Worm (Caenorhabditis elegans) whole organism, mixed stage, embryonic: ENCODE results near the gene H20E11.1.

Experiments used
- M03D4.4 ChIP-seq: sonication (generic microtip); optimal IDR thresholded peaks from 2 replicates; lab custom pipeline; 2017; ENCODE audit warnings: mild to moderate bottlenecking, missing genetic modification characterization, missing compliant biosample characterization
- blmp-1 ChIP-seq: fragments of 150-350 bp; optimal IDR thresholded peaks from 2 replicates; lab custom pipeline; 2014; ENCODE audit warnings: missing biosample characterization, missing genetic modification characterization
- ceh-39 ChIP-seq: fragments of 150-350 bp; optimal IDR thresholded peaks from 2 replicates; lab custom pipeline; 2014; ENCODE audit warnings: missing biosample characterization, missing genetic modification characterization
- ceh-43 ChIP-seq: fragments of 200-800 bp; sonication (Bioruptor generic); optimal IDR thresholded peaks from 2 replicates; lab custom pipeline; 2018; ENCODE audit warnings: mild to moderate bottlenecking, missing genetic modification characterization, moderate library complexity, missing compliant biosample characterization
- ceh-83 ChIP-seq: fragments of 200-800 bp; sonication (Bioruptor generic); optimal IDR thresholded peaks from 2 replicates; lab custom pipeline; 2018; ENCODE audit warnings: mild to moderate bottlenecking, missing genetic modification characterization, missing compliant biosample characterization
- ces-1 ChIP-seq: fragments of 150-350 bp; optimal IDR thresholded peaks from 2 replicates; lab custom pipeline; 2014; ENCODE audit warnings: missing biosample characterization, missing genetic modification reagents, missing genetic modification characterization
- cnd-1 ChIP-seq: fragments of 200-800 bp; sonication (Bioruptor generic); optimal IDR thresholded peaks from 2 replicates; lab custom pipeline; 2018; ENCODE audit warnings: mild to moderate bottlenecking, missing genetic modification characterization, missing compliant biosample characterization
- drap-1 ChIP-seq: fragments of 200-800 bp; sonication (Bioruptor generic); optimal IDR thresholded peaks from 3 replicates; lab custom pipeline; 2018; ENCODE audit warnings: mild to moderate bottlenecking, missing genetic modification characterization, missing compliant biosample characterization
- elt-3 ChIP-seq: fragments of 150-350 bp; optimal IDR thresholded peaks from 2 replicates; lab custom pipeline; 2014; ENCODE audit warnings: missing biosample characterization, missing genetic modification characterization
- hlh-1 ChIP-seq: fragments of 150-350 bp; optimal IDR thresholded peaks from 2 replicates; lab custom pipeline; 2014; ENCODE audit warnings: missing biosample characterization, missing genetic modification reagents, missing genetic modification characterization
- lin-13 ChIP-seq: fragments of 150-350 bp; optimal IDR thresholded peaks from 2 replicates; lab custom pipeline; 2014; ENCODE audit warnings: missing biosample characterization, missing genetic modification characterization
- lin-32 ChIP-seq: fragments of 200-800 bp; sonication (Bioruptor generic); optimal IDR thresholded peaks from 2 replicates; lab custom pipeline; 2018; ENCODE audit warnings: mild to moderate bottlenecking, missing genetic modification characterization, missing compliant biosample characterization
- lsy-2 ChIP-seq: fragments of 150-350 bp; optimal IDR thresholded peaks from 2 replicates; lab custom pipeline; 2014; ENCODE audit warnings: missing biosample characterization, missing genetic modification characterization
- mab-5 ChIP-seq: fragments of 150-350 bp; optimal IDR thresholded peaks from 2 replicates; lab custom pipeline; 2014; ENCODE audit warnings: missing biosample characterization, missing genetic modification characterization
- mep-1 ChIP-seq: fragments of 150-350 bp; optimal IDR thresholded peaks from 2 replicates; lab custom pipeline; 2017; ENCODE audit warnings: missing biosample characterization, missing genetic modification reagents, missing genetic modification characterization, inconsistent platforms
- mls-2 ChIP-seq: sonication (generic microtip); optimal IDR thresholded peaks from 2 replicates; lab custom pipeline; 2016; ENCODE audit warnings: mild to moderate bottlenecking, missing genetic modification characterization, moderate library complexity, missing compliant biosample characterization
- nhr-12 ChIP-seq: fragments of 150-350 bp; optimal IDR thresholded peaks from 2 replicates; lab custom pipeline; 2014; ENCODE audit warnings: missing biosample characterization, missing genetic modification characterization
- nhr-2 ChIP-seq: fragments of 150-350 bp; optimal IDR thresholded peaks from 2 replicates; lab custom pipeline; 2014; ENCODE audit warnings: missing biosample characterization, missing genetic modification characterization
- nhr-237 ChIP-seq: fragments of 150-350 bp; optimal IDR thresholded peaks from 2 replicates; lab custom pipeline; 2014; ENCODE audit warnings: missing biosample characterization, missing genetic modification characterization
- nhr-28 ChIP-seq: fragments of 150-350 bp; optimal IDR thresholded peaks from 2 replicates; lab custom pipeline; 2014; ENCODE audit warnings: missing biosample characterization, missing genetic modification characterization
- nhr-76 ChIP-seq: sonication (generic microtip); optimal IDR thresholded peaks from 2 replicates; lab custom pipeline; 2017; ENCODE audit warnings: missing biosample characterization, missing genetic modification characterization
- pha-4 ChIP-seq: fragments of 150-350 bp; optimal IDR thresholded peaks from 2 replicates; lab custom pipeline; 2018; ENCODE audit warnings: missing biosample characterization, missing genetic modification reagents, missing genetic modification characterization
- sem-2 ChIP-seq: fragments of 200-800 bp; sonication (Bioruptor generic); optimal IDR thresholded peaks from 2 replicates; lab custom pipeline; 2018; ENCODE audit warnings: mild to moderate bottlenecking, missing genetic modification characterization, missing compliant biosample characterization
- snpc-4 ChIP-seq: fragments of 150-350 bp; optimal IDR thresholded peaks from 2 replicates; lab custom pipeline; 2014; ENCODE audit warnings: missing biosample characterization, missing genetic modification characterization
- sptf-1 ChIP-seq: sonication (generic microtip); optimal IDR thresholded peaks from 2 replicates; lab custom pipeline; 2017; ENCODE audit warnings: mild to moderate bottlenecking, missing genetic modification characterization, moderate library complexity, missing compliant biosample characterization
- tbx-8 ChIP-seq: fragments of 200-800 bp; sonication (Bioruptor generic); optimal IDR thresholded peaks from 2 replicates; lab custom pipeline; 2018; ENCODE audit warnings: mild to moderate bottlenecking, missing genetic modification characterization, moderate library complexity, missing compliant biosample characterization
- unc-120 ChIP-seq: sonication (generic microtip); optimal IDR thresholded peaks from 2 replicates; lab custom pipeline; 2017; ENCODE audit warnings: missing genetic modification characterization, missing compliant biosample characterization; ENCODE audit not compliant: poor library complexity, severe bottlenecking
- unc-39 ChIP-seq: fragments of 150-350 bp; optimal IDR thresholded peaks from 2 replicates; lab custom pipeline; 2014; ENCODE audit warnings: missing biosample characterization, missing genetic modification characterization
- unc-62 ChIP-seq: fragments of 150-350 bp; optimal IDR thresholded peaks from 2 replicates; lab custom pipeline; 2014; ENCODE audit warnings: missing biosample characterization, missing genetic modification reagents, missing genetic modification characterization
- zip-8 ChIP-seq: fragments of 150-350 bp; optimal IDR thresholded peaks from 2 replicates; lab custom pipeline; 2014; ENCODE audit warnings: missing biosample characterization, missing genetic modification characterization
- ztf-11 ChIP-seq: fragments of 150-350 bp; optimal IDR thresholded peaks from 2 replicates; lab custom pipeline; 2014; ENCODE audit warnings: missing biosample characterization, missing genetic modification characterization

H20E11.1 gene

ce11 chrIV:6841562-6842282 is 11.8 kb downstream of the H20E11.1 start:
- TF ChIP-seq nhr-12 (tag; lab: Kevin White, UChicago) (no peak), nhr-76 (tag; lab: Kevin White, UChicago) (no peak), lin-13 (tag; lab: Kevin White, UChicago) (no peak), sptf-1 (tag; lab: Kevin White, UChicago) (no peak), lsy-2 (tag; lab: Kevin White, UChicago) (no peak), mep-1 (no peak), mls-2 (tag; lab: Kevin White, UChicago) (no peak), ztf-11 (tag; lab: Kevin White, UChicago) (no peak), blmp-1 (tag; lab: Kevin White, UChicago) (no peak), snpc-4 (tag; lab: Kevin White, UChicago) (no peak), unc-39 (tag; lab: Kevin White, UChicago) (no peak), unc-120 (no peak), hlh-1 (no peak), elt-3 (tag; lab: Kevin White, UChicago) (no peak), drap-1 (GFP tag; lab: Kevin White, UChicago) (no peak)

ce11 chrIV:6842470-6843008 is 12.6 kb downstream of the H20E11.1 start, which contains the start of gene lip-1:
Gene lip-1 (plus strand): TSS chrIV:6842958.
- TF ChIP-seq unc-39 (tag; lab: Kevin White, UChicago) (no peak), nhr-237 (tag; lab: Kevin White, UChicago) (no peak), tbx-8 (no peak), ceh-43 (no peak), mls-2 (tag; lab: Kevin White, UChicago) (no peak), mab-5 (tag; lab: Kevin White, UChicago) (no peak), snpc-4 (tag; lab: Kevin White, UChicago) (no peak), unc-62 (GFP tag; lab: Kevin White, UChicago) (no peak), ces-1 (no peak), lin-32 (GFP tag; lab: Kevin White, UChicago) (no peak), cnd-1 (tag; lab: Kevin White, UChicago) (no peak), ztf-11 (tag; lab: Kevin White, UChicago) (no peak), lsy-2 (tag; lab: Kevin White, UChicago) (no peak), drap-1 (GFP tag; lab: Kevin White, UChicago) (no peak), hlh-1 (no peak), nhr-28 (tag; lab: Kevin White, UChicago) (no peak), lin-13 (tag; lab: Kevin White, UChicago) (no peak), M03D4.4 (tag; lab: Kevin White, UChicago) (no peak)

ce11 chrIV:6852727-6853126 is 22.8 kb downstream of the H20E11.1 start:
- TF ChIP-seq mep-1 = no peak
- TF ChIP-seq drap-1 (GFP tag; lab: Kevin White, UChicago) = no peak
- TF ChIP-seq blmp-1 (tag; lab: Kevin White, UChicago) = no peak
- TF ChIP-seq ceh-39 = no peak
- no peak for TF ChIP-seq mls-2 (tag; lab: Kevin White, UChicago)
- no peak for TF ChIP-seq nhr-237 (tag; lab: Kevin White, UChicago)
- no peak for TF ChIP-seq ceh-83 (GFP tag; lab: Kevin White, UChicago)
- TF ChIP-seq nhr-2 (tag; lab: Kevin White, UChicago) = no peak
- TF ChIP-seq sem-2 (GFP tag; lab: Kevin White, UChicago) = no peak
- TF ChIP-seq zip-8 (tag; lab: Kevin White, UChicago) = no peak
- no peak for TF ChIP-seq lin-32 (GFP tag; lab: Kevin White, UChicago)
- TF ChIP-seq cnd-1 (tag; lab: Kevin White, UChicago) = no peak
- no peak for TF ChIP-seq ceh-43
- no peak for TF ChIP-seq snpc-4 (tag; lab: Kevin White, UChicago)
- TF ChIP-seq sptf-1 (tag; lab: Kevin White, UChicago) = no peak
- TF ChIP-seq elt-3 (tag; lab: Kevin White, UChicago) = no peak

ce11 chrIV:6859270-6859669 is 29.3 kb downstream of the H20E11.1 start, which contains the start of gene R13H7.2:
Gene R13H7.2 (minus strand): TSS chrIV:6859370.
- TF ChIP-seq zip-8 (tag; lab: Kevin White, UChicago) = no peak
- no peak for TF ChIP-seq pha-4 (tag; lab: Kevin White, UChicago)
